Worm (Caenorhabditis elegans) whole organism, L3 larva: ENCODE data around the gene ZC513.3.

ENCODE experiments used
- R02D3.7 ChIP-seq: fragments of 150-350 bp; optimal IDR thresholded peaks from 2 replicates; lab custom pipeline; 2014; ENCODE audit warnings: missing biosample characterization, missing genetic modification characterization
- ZK546.5 ChIP-seq: sonication (generic microtip); optimal IDR thresholded peaks from 2 replicates; lab custom pipeline; 2017; ENCODE audit warnings: missing biosample characterization, missing genetic modification characterization
- aly-2 ChIP-seq: fragments of 150-350 bp; optimal IDR thresholded peaks from 2 replicates; lab custom pipeline; 2014; ENCODE audit warnings: missing biosample characterization, missing genetic modification characterization
- ama-1 ChIP-seq: fragments of 150-350 bp; optimal IDR thresholded peaks from 2 replicates; lab custom pipeline; 2018
- ceh-16 ChIP-seq: sonication (generic microtip); optimal IDR thresholded peaks from 2 replicates; lab custom pipeline; 2017; ENCODE audit warnings: missing biosample characterization, missing genetic modification characterization
- ceh-82 ChIP-seq: fragments of 150-350 bp; optimal IDR thresholded peaks from 2 replicates; lab custom pipeline; 2014; ENCODE audit warnings: missing biosample characterization, missing genetic modification characterization
- ceh-9 ChIP-seq: sonication (generic microtip); optimal IDR thresholded peaks from 2 replicates; lab custom pipeline; 2018; ENCODE audit warnings: missing biosample characterization, missing genetic modification characterization
- egl-5 ChIP-seq: fragments of 150-350 bp; optimal IDR thresholded peaks from 2 replicates; lab custom pipeline; 2017; ENCODE audit warnings: missing biosample characterization, missing genetic modification reagents, missing genetic modification characterization, inconsistent platforms
- elt-2 ChIP-seq: sonication (generic microtip); optimal IDR thresholded peaks from 2 replicates; lab custom pipeline; 2016; ENCODE audit warnings: missing genetic modification reagents, mild to moderate bottlenecking, missing genetic modification characterization, missing compliant biosample characterization
- elt-3 ChIP-seq, 3 experiments: fragments of 150-350 bp in 1 of 3; sonication (generic microtip) in 2 of 3; optimal IDR thresholded peaks; 2 replicates in 2 of 3; 4 replicates in 1 of 3; lab custom pipeline; 2014 to 2017; ENCODE audit warnings: missing biosample characterization in 3 of 3, missing genetic modification characterization in 3 of 3
- fkh-10 ChIP-seq: sonication (generic microtip); optimal IDR thresholded peaks from 2 replicates; lab custom pipeline; 2017; ENCODE audit warnings: missing biosample characterization, missing genetic modification reagents, missing genetic modification characterization
- fkh-2 ChIP-seq: fragments of 150-350 bp; optimal IDR thresholded peaks from 2 replicates; lab custom pipeline; 2014; ENCODE audit warnings: missing biosample characterization, missing genetic modification reagents, missing genetic modification characterization
- fos-1 ChIP-seq: fragments of 150-350 bp; optimal IDR thresholded peaks from 2 replicates; lab custom pipeline; 2014; ENCODE audit warnings: missing biosample characterization, missing genetic modification characterization
- jun-1 ChIP-seq: fragments of 150-350 bp; optimal IDR thresholded peaks from 2 replicates; lab custom pipeline; 2014; ENCODE audit warnings: missing biosample characterization, missing genetic modification reagents, missing genetic modification characterization
- lin-15B ChIP-seq: fragments of 150-350 bp; optimal IDR thresholded peaks from 2 replicates; lab custom pipeline; 2014; ENCODE audit warnings: missing biosample characterization, missing genetic modification characterization
- lin-39 ChIP-seq: fragments of 150-350 bp; optimal IDR thresholded peaks from 2 replicates; lab custom pipeline; 2018; ENCODE audit warnings: missing biosample characterization, missing genetic modification reagents, missing genetic modification characterization
- lsy-12 ChIP-seq: sonication (generic microtip); optimal IDR thresholded peaks from 2 replicates; lab custom pipeline; 2016; ENCODE audit warnings: mild to moderate bottlenecking, missing genetic modification characterization, missing compliant biosample characterization
- mdl-1 ChIP-seq: fragments of 150-350 bp; optimal IDR thresholded peaks from 2 replicates; lab custom pipeline; 2014; ENCODE audit warnings: missing biosample characterization, missing genetic modification characterization
- mml-1 ChIP-seq: fragments of 150-350 bp; sonication (generic microtip); optimal IDR thresholded peaks from 3 replicates; lab custom pipeline; 2014; ENCODE audit warnings: missing biosample characterization, missing genetic modification characterization
- nfya-1 ChIP-seq: sonication (generic microtip); optimal IDR thresholded peaks from 2 replicates; lab custom pipeline; 2017; ENCODE audit warnings: missing genetic modification characterization, mild to moderate bottlenecking, missing compliant biosample characterization, antibody characterized with exemption, moderate library complexity; ENCODE audit not compliant: insufficient read depth
- nhr-11 ChIP-seq: fragments of 150-350 bp; optimal IDR thresholded peaks from 2 replicates; lab custom pipeline; 2014; ENCODE audit warnings: missing biosample characterization, missing genetic modification characterization
- nhr-12 ChIP-seq: fragments of 150-350 bp; optimal IDR thresholded peaks from 2 replicates; lab custom pipeline; 2014; ENCODE audit warnings: missing biosample characterization, missing genetic modification characterization
- nhr-23 ChIP-seq: fragments of 150-350 bp; optimal IDR thresholded peaks from 2 replicates; lab custom pipeline; 2014; ENCODE audit warnings: missing biosample characterization, missing genetic modification reagents, missing genetic modification characterization
- nhr-237 ChIP-seq: fragments of 150-350 bp; optimal IDR thresholded peaks from 2 replicates; lab custom pipeline; 2014; ENCODE audit warnings: missing biosample characterization, missing genetic modification characterization
- nhr-25 ChIP-seq: sonication (generic microtip); optimal IDR thresholded peaks from 2 replicates; lab custom pipeline; 2017; ENCODE audit warnings: missing biosample characterization, missing genetic modification characterization
- nhr-28 ChIP-seq: fragments of 150-350 bp; optimal IDR thresholded peaks from 2 replicates; lab custom pipeline; 2014; ENCODE audit warnings: missing biosample characterization, missing genetic modification characterization
- nhr-43 ChIP-seq: sonication (generic microtip); optimal IDR thresholded peaks from 2 replicates; lab custom pipeline; 2016; ENCODE audit warnings: mild to moderate bottlenecking, missing genetic modification characterization, missing compliant biosample characterization; ENCODE audit not compliant: poor library complexity, severe bottlenecking
- nhr-67 ChIP-seq: fragments of 150-350 bp; optimal IDR thresholded peaks from 2 replicates; lab custom pipeline; 2014; ENCODE audit warnings: missing biosample characterization, missing genetic modification characterization
- nhr-76 ChIP-seq: fragments of 150-350 bp; sonication (generic microtip); optimal IDR thresholded peaks from 5 replicates; lab custom pipeline; 2014; ENCODE audit warnings: missing biosample characterization, missing genetic modification characterization
- nhr-77 ChIP-seq: fragments of 150-350 bp; optimal IDR thresholded peaks from 2 replicates; lab custom pipeline; 2014; ENCODE audit warnings: missing biosample characterization, missing genetic modification characterization
- pha-4 ChIP-seq: fragments of 150-350 bp; optimal IDR thresholded peaks from 2 replicates; lab custom pipeline; 2014; ENCODE audit warnings: missing biosample characterization, missing genetic modification reagents, missing genetic modification characterization
- skn-1 ChIP-seq: fragments of 150-350 bp; optimal IDR thresholded peaks from 2 replicates; lab custom pipeline; 2014; ENCODE audit warnings: missing biosample characterization, missing genetic modification characterization
- snpc-4 ChIP-seq: fragments of 150-350 bp; optimal IDR thresholded peaks from 2 replicates; lab custom pipeline; 2014; ENCODE audit warnings: missing biosample characterization, missing genetic modification characterization
- tbx-2 ChIP-seq: sonication (generic microtip); optimal IDR thresholded peaks from 2 replicates; lab custom pipeline; 2016; ENCODE audit warnings: mild to moderate bottlenecking, missing genetic modification characterization, missing compliant biosample characterization
- unc-39 ChIP-seq: sonication (generic microtip); optimal IDR thresholded peaks from 4 replicates; lab custom pipeline; 2017; ENCODE audit warnings: missing biosample characterization, missing genetic modification characterization
- ztf-11 ChIP-seq: fragments of 150-350 bp; optimal IDR thresholded peaks from 2 replicates; lab custom pipeline; 2014; ENCODE audit warnings: missing biosample characterization, missing genetic modification characterization
- ztf-4 ChIP-seq: fragments of 150-350 bp; optimal IDR thresholded peaks from 2 replicates; lab custom pipeline; 2014; ENCODE audit warnings: missing biosample characterization, missing genetic modification characterization

The ZC513.3 gene

ce11 chrV:8031121-8031520, 15.7 kb upstream of the ZC513.3 start, which contains the start of gene vars-1:
TSS of gene vars-1 (plus strand) at chrV:8031411.
- no peak for TF ChIP-seq ceh-9 (tag; lab: Kevin White, UChicago)
- TF ChIP-seq egl-5 = no peak
- TF ChIP-seq nhr-67 = no peak
- TF ChIP-seq ceh-82 = no peak
- TF ChIP-seq skn-1 (tag; lab: Kevin White, UChicago) = no peak
- no peak for TF ChIP-seq lin-39 (tag; lab: Kevin White, UChicago)
- TF ChIP-seq nfya-1 = peak; percentile 57
- TF ChIP-seq nhr-23 (tag; lab: Kevin White, UChicago) = peak; percentile 57
- peak; percentile 13 for TF ChIP-seq elt-2 (tag; lab: Kevin White, UChicago)
- TF ChIP-seq ztf-11 (tag; lab: Kevin White, UChicago) = no peak
- peak; percentile 67 for TF ChIP-seq lin-15B
- TF ChIP-seq R02D3.7 (tag; lab: Kevin White, UChicago) = peak; percentile 28
- TF ChIP-seq pha-4 = no peak
- no peak for TF ChIP-seq nhr-77
- TF ChIP-seq tbx-2 = no peak

DNA sequence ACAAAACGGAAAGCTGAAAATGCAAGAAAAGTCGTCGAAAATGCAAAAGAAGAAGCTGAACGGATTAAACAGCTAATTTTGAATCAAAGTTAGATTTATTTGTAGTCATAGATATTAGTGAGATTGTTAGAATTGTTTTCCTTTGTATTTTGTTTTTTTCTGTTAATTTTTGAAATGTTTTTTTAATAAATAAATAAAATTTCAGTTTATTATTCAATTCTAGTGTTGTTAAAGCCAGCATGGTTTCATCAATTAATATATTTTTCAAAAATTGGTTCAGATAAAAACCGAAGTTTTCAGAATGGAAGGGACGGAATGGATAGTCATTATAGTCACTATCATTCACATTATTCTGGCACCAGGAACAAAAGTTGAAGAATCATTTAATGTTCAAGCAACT, 12.0 kb upstream of the ZC513.3 start, which contains the start of gene algn-12:
Gene algn-12 (plus strand): TSS at position 301 of the 400 bp plus-strand sequence.
- TF ChIP-seq nhr-237 (tag; lab: Kevin White, UChicago) (no peak), nhr-11 (tag; lab: Kevin White, UChicago) (no peak), pha-4 (no peak), aly-2 (tag; lab: Kevin White, UChicago) (no peak), nhr-76 (no peak), elt-2 (tag; lab: Kevin White, UChicago) (no peak), ceh-16 (tag; lab: Kevin White, UChicago) (no peak), egl-5 (no peak), lsy-12 (tag; lab: Kevin White, UChicago) (no peak), fkh-2 (no peak), lin-39 (tag; lab: Kevin White, UChicago) (no peak), ZK546.5 (tag; lab: Kevin White, UChicago) (no peak), nhr-43 (tag; lab: Kevin White, UChicago) (no peak), nhr-77 (no peak), ztf-4 (tag; lab: Kevin White, UChicago) (no peak), nhr-23 (tag; lab: Kevin White, UChicago) (no peak)

DNA sequence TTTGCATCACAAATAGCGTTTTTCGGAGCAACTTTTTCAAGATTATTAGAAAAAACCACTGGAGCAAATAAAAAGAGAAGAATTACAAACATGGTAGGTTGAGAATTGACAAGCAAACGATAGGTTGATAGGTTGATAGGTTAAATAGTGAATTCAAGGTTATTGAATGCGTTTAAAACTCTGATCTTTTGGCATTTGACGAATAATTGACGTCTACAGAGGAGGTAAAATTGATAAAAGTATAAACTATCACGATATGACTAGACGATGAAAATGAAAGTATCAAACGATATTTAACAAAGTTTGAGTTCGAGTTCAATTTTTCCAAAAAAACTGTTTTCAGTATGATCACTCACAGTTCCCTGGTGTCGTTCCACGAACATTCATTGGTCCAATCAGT, 10.9 kb upstream of the ZC513.3 start, which contains the start of gene ZC513.14:
Gene ZC513.14 (minus strand): TSS at position 101 of the 400 bp plus-strand sequence.
- TF ChIP-seq mdl-1 (tag; lab: Kevin White, UChicago) = no peak
- no peak for TF ChIP-seq unc-39 (tag; lab: Kevin White, UChicago)
- TF ChIP-seq fkh-10 (GFP tag; lab: Kevin White, UChicago) = no peak
- no peak for TF ChIP-seq ceh-16 (tag; lab: Kevin White, UChicago)
- no peak for TF ChIP-seq nhr-77
- no peak for TF ChIP-seq nhr-237 (tag; lab: Kevin White, UChicago)

DNA sequence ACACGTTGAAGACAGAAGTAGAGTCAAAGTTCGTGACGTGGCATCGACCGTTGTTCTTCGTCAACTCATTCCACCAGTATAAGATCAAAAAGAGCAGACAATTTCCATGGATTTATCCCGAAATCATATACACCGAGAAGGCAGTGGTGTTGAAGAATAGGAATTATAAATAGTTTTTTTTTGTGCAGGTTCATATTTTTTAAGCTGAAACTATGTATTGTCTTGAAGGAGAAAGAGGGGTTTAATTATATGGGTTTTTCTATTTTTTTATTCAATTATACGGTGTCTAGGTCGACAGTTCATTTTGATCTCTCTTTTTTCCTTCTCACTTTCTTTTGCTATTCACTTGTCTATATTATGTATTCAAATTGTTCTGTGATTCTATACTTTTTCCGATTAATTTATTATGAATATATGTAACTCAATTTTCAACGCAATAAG, 7.7 kb upstream of the ZC513.3 start:
- TF ChIP-seq lsy-12 (tag; lab: Kevin White, UChicago) (peak; percentile 37), fos-1 (tag; lab: Kevin White, UChicago) (peak; percentile 72), nhr-43 (tag; lab: Kevin White, UChicago) (peak; percentile 85), nhr-28 (tag; lab: Kevin White, UChicago) (peak; percentile 24), tbx-2 (peak; percentile 83), nhr-23 (tag; lab: Kevin White, UChicago) (peak; percentile 90), nhr-12 (tag; lab: Kevin White, UChicago) (no peak), jun-1 (tag; lab: Kevin White, UChicago) (no peak), elt-3 (tag; optimal IDR thresholded peaks at IDR 0.05; lab: Kevin White, UChicago) (peak in 1 of 3 experiments; percentile 4), ceh-16 (tag; lab: Kevin White, UChicago) (peak; percentile 23)

DNA sequence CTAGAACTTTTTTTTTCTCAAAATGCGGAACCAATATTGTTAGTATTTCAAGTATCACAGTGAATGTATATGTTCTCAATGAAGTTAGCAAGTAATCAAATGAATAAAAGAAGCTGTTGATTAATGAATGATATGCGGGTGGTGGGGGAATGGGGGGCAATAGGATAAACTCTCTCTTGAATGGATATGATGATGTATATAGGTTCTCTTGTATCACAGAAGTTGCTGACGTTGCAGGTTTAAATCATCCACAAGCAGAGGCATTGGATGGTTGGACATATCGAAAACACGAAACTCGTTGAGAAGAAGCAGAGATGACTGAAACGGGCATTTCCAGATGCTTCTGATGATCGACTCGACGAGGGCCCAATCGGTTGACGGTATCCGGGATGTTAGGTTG, 7.2 kb upstream of the ZC513.3 start:
- TF ChIP-seq snpc-4 (tag; lab: Kevin White, UChicago) (no peak), mml-1 (tag; lab: Kevin White, UChicago) (no peak), ama-1 (lab: Kevin White, UChicago) (peak; percentile 86), nhr-25 (tag; lab: Kevin White, UChicago) (peak; percentile 40), tbx-2 (no peak), ztf-4 (tag; lab: Kevin White, UChicago) (no peak), nhr-12 (tag; lab: Kevin White, UChicago) (no peak), ceh-16 (tag; lab: Kevin White, UChicago) (no peak), lin-15B (no peak), jun-1 (tag; lab: Kevin White, UChicago) (no peak)
